Fruit fly (Drosophila melanogaster): ENCODE measurements around the gene bun.

DNA sequence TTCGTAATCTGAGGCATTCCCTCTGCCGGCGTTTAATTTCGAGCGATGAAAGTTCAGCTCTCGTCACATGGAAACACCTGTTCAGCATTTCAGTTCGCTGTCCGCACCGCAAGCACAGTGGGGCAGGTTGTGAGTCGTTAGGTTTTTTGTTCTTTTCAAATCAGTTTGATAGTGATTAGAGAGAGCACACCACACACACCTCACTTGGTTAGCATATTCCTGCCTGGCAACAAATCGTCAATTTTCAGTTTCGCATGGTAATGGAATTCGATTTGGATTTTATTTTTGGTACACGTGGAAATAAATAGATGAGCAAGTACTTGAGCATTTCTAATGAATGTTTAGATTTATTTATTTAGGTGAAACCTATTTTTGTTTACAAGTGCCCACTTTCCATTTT lies 18.0 kb downstream of the bun start:
- TF ChIP-seq CG9948 (tag; optimal IDR thresholded peaks at IDR 0.05): no peak
- no peak for TF ChIP-seq CG15710 (tag; optimal IDR thresholded peaks at IDR 0.05)
- no peak for TF ChIP-seq CG17806 (tag; optimal IDR thresholded peaks at IDR 0.05)
- no peak for TF ChIP-seq CG13204 (GFP tag; optimal IDR thresholded peaks at IDR 0.05)
